Worm (Caenorhabditis elegans) whole organism, late embryonic: ENCODE measurements around the gene C01F1.6.

Source experiments
- C08G9.2 ChIP-seq: sonication (generic microtip); optimal IDR thresholded peaks from 2 replicates; lab custom pipeline; 2016; ENCODE audit warnings: mild to moderate bottlenecking, missing genetic modification characterization, moderate library complexity, missing compliant biosample characterization
- C38D4.7 ChIP-seq: fragments of 200-800 bp; sonication (Bioruptor generic); optimal IDR thresholded peaks from 2 replicates; lab custom pipeline; 2018; ENCODE audit warnings: mild to moderate bottlenecking, missing genetic modification characterization, moderate library complexity, missing compliant biosample characterization
- F13H6.1 ChIP-seq: sonication (generic microtip); optimal IDR thresholded peaks from 2 replicates; lab custom pipeline; 2016; ENCODE audit warnings: missing genetic modification characterization, missing compliant biosample characterization
- Y22D7AL.16 ChIP-seq: sonication (generic microtip); optimal IDR thresholded peaks from 2 replicates; lab custom pipeline; 2016; ENCODE audit warnings: missing genetic modification characterization, missing compliant biosample characterization
- ama-1 ChIP-seq: fragments of 150-350 bp; optimal IDR thresholded peaks from 2 replicates; lab custom pipeline; 2014
- ceh-14 ChIP-seq: sonication (generic microtip); optimal IDR thresholded peaks from 2 replicates; lab custom pipeline; 2016; ENCODE audit warnings: missing genotype, missing genetic modification characterization, missing compliant biosample characterization
- ceh-18 ChIP-seq: sonication (generic microtip); optimal IDR thresholded peaks from 2 replicates; lab custom pipeline; 2016; ENCODE audit warnings: missing genetic modification characterization, missing compliant biosample characterization
- ceh-19 ChIP-seq: fragments of 200-800 bp; sonication (Bioruptor generic); optimal IDR thresholded peaks from 2 replicates; lab custom pipeline; 2018; ENCODE audit warnings: mild to moderate bottlenecking, missing genetic modification characterization, missing compliant biosample characterization
- ceh-2 ChIP-seq: sonication (generic microtip); optimal IDR thresholded peaks from 2 replicates; lab custom pipeline; 2016; ENCODE audit warnings: missing genotype, missing genetic modification characterization, missing compliant biosample characterization
- ceh-22 ChIP-seq: sonication (generic microtip); optimal IDR thresholded peaks from 2 replicates; lab custom pipeline; 2017; ENCODE audit warnings: missing biosample characterization, missing genetic modification characterization
- ceh-31 ChIP-seq: sonication (generic microtip); optimal IDR thresholded peaks from 2 replicates; lab custom pipeline; 2016; ENCODE audit warnings: missing genetic modification characterization, missing compliant biosample characterization
- ceh-34 ChIP-seq: sonication (generic microtip); optimal IDR thresholded peaks from 2 replicates; lab custom pipeline; 2016; ENCODE audit warnings: mild to moderate bottlenecking, missing genetic modification characterization, missing compliant biosample characterization
- ceh-45 ChIP-seq: fragments of 200-800 bp; sonication (Bioruptor generic); IDR thresholded peaks from 2 replicates; pipeline ENCODE4 v1.3.6; 2022; ENCODE audit warnings: missing genetic modification reagents, missing genetic modification characterization, missing compliant biosample characterization
- ceh-48 ChIP-seq: sonication (generic microtip); optimal IDR thresholded peaks from 2 replicates; lab custom pipeline; 2016; ENCODE audit warnings: missing genetic modification characterization, inconsistent platforms, missing compliant biosample characterization
- ceh-9 ChIP-seq: sonication (generic microtip); optimal IDR thresholded peaks from 2 replicates; lab custom pipeline; 2016; ENCODE audit warnings: mild to moderate bottlenecking, missing genetic modification characterization, inconsistent platforms, missing compliant biosample characterization
- dve-1 ChIP-seq: sonication (generic microtip); optimal IDR thresholded peaks from 2 replicates; lab custom pipeline; 2017; ENCODE audit warnings: antibody characterized with exemption, mild to moderate bottlenecking, missing genetic modification characterization, missing compliant biosample characterization
- elt-2 ChIP-seq: sonication (generic microtip); optimal IDR thresholded peaks from 2 replicates; lab custom pipeline; 2016; ENCODE audit warnings: missing genetic modification reagents, missing genetic modification characterization, missing compliant biosample characterization
- fkh-10 ChIP-seq: fragments of 150-350 bp; optimal IDR thresholded peaks from 2 replicates; lab custom pipeline; 2014; ENCODE audit warnings: missing biosample characterization, missing genetic modification reagents, missing genetic modification characterization
- hlh-13 ChIP-seq: fragments of 200-800 bp; sonication (Bioruptor generic); optimal IDR thresholded peaks from 2 replicates; lab custom pipeline; 2018; ENCODE audit warnings: mild to moderate bottlenecking, missing genetic modification characterization, missing compliant biosample characterization
- hlh-30 ChIP-seq: sonication (generic microtip); optimal IDR thresholded peaks from 2 replicates; lab custom pipeline; 2017; ENCODE audit warnings: antibody characterized with exemption, missing genetic modification characterization, missing compliant biosample characterization; ENCODE audit not compliant: insufficient read depth
- hlh-8 ChIP-seq: sonication (generic microtip); optimal IDR thresholded peaks from 2 replicates; lab custom pipeline; 2016; ENCODE audit warnings: missing genotype, missing genetic modification characterization, missing compliant biosample characterization
- mec-3 ChIP-seq: sonication (generic microtip); optimal IDR thresholded peaks from 2 replicates; lab custom pipeline; 2016; ENCODE audit warnings: borderline replicate concordance, missing genetic modification characterization, missing compliant biosample characterization
- nfya-1 ChIP-seq: sonication (generic microtip); optimal IDR thresholded peaks from 2 replicates; lab custom pipeline; 2017; ENCODE audit warnings: missing genetic modification characterization, mild to moderate bottlenecking, missing compliant biosample characterization, antibody characterized with exemption, moderate library complexity
- odd-2 ChIP-seq: sonication (generic microtip); optimal IDR thresholded peaks from 2 replicates; lab custom pipeline; 2017; ENCODE audit warnings: antibody characterized with exemption, mild to moderate bottlenecking, missing genetic modification characterization, missing compliant biosample characterization
- pag-3 ChIP-seq: sonication (generic microtip); optimal IDR thresholded peaks from 2 replicates; lab custom pipeline; 2016; ENCODE audit warnings: missing compliant biosample characterization, missing genetic modification characterization, borderline replicate concordance
- pha-4 ChIP-seq: fragments of 150-350 bp; optimal IDR thresholded peaks from 2 replicates; lab custom pipeline; 2018; ENCODE audit warnings: missing biosample characterization, missing genetic modification reagents, missing genetic modification characterization
- pqm-1 ChIP-seq: sonication (generic microtip); optimal IDR thresholded peaks from 2 replicates; lab custom pipeline; 2016; ENCODE audit warnings: missing genetic modification characterization, missing compliant biosample characterization
- pros-1 ChIP-seq: fragments of 150-350 bp; optimal IDR thresholded peaks from 2 replicates; lab custom pipeline; 2014; ENCODE audit warnings: missing biosample characterization, missing genetic modification reagents, missing genetic modification characterization
- sdc-2 ChIP-seq: sonication (generic microtip); optimal IDR thresholded peaks from 2 replicates; lab custom pipeline; 2016; ENCODE audit warnings: missing genotype, missing genetic modification characterization, missing compliant biosample characterization
- sox-2 ChIP-seq: fragments of 200-800 bp; sonication (Bioruptor generic); IDR thresholded peaks from 2 replicates; pipeline ENCODE4 v1.3.6; 2022; ENCODE audit warnings: missing genetic modification reagents, missing genetic modification characterization, missing compliant biosample characterization
- syd-9 ChIP-seq: sonication (generic microtip); optimal IDR thresholded peaks from 2 replicates; lab custom pipeline; 2016; ENCODE audit warnings: mild to moderate bottlenecking, missing genetic modification characterization, moderate library complexity, missing compliant biosample characterization
- tbx-2 ChIP-seq: sonication (generic microtip); optimal IDR thresholded peaks from 2 replicates; lab custom pipeline; 2016; ENCODE audit warnings: missing genetic modification characterization, missing compliant biosample characterization
- tbx-7 ChIP-seq: sonication (generic microtip); optimal IDR thresholded peaks from 2 replicates; lab custom pipeline; 2016; ENCODE audit warnings: missing genotype, missing genetic modification characterization, missing compliant biosample characterization
- ttx-3 ChIP-seq: sonication (generic microtip); optimal IDR thresholded peaks from 2 replicates; lab custom pipeline; 2016; ENCODE audit warnings: missing genetic modification reagents, missing genetic modification characterization, missing compliant biosample characterization
- unc-3 ChIP-seq, 2 experiments: fragments of 200-800 bp in 1 of 2; sonication (Bioruptor generic) in 1 of 2; sonication (generic microtip) in 1 of 2; conservative IDR thresholded peaks in 1 of 2; optimal IDR thresholded peaks in 1 of 2; 2 replicates each; pipeline versions ENCODE4 v1.3.6 to Lab custom; 2016 to 2022; ENCODE audit warnings: missing compliant biosample characterization in 2 of 2, missing genetic modification characterization in 2 of 2, missing genetic modification reagents in 1 of 2
- unc-42 ChIP-seq: sonication (generic microtip); optimal IDR thresholded peaks from 2 replicates; lab custom pipeline; 2016; ENCODE audit warnings: missing genotype, missing genetic modification characterization, missing compliant biosample characterization
- unc-55 ChIP-seq: sonication (generic microtip); optimal IDR thresholded peaks from 2 replicates; lab custom pipeline; 2017; ENCODE audit warnings: missing biosample characterization, missing genetic modification reagents, missing genetic modification characterization
- unc-86 ChIP-seq: sonication (generic microtip); optimal IDR thresholded peaks from 2 replicates; lab custom pipeline; 2016; ENCODE audit warnings: missing genetic modification characterization, missing compliant biosample characterization
- zip-5 ChIP-seq: sonication (generic microtip); optimal IDR thresholded peaks from 2 replicates; lab custom pipeline; 2016; ENCODE audit warnings: missing genetic modification characterization, missing compliant biosample characterization
- ztf-16 ChIP-seq: sonication (generic microtip); optimal IDR thresholded peaks from 2 replicates; lab custom pipeline; 2017; ENCODE audit warnings: missing genetic modification characterization, missing compliant biosample characterization

C01F1.6 gene

DNA sequence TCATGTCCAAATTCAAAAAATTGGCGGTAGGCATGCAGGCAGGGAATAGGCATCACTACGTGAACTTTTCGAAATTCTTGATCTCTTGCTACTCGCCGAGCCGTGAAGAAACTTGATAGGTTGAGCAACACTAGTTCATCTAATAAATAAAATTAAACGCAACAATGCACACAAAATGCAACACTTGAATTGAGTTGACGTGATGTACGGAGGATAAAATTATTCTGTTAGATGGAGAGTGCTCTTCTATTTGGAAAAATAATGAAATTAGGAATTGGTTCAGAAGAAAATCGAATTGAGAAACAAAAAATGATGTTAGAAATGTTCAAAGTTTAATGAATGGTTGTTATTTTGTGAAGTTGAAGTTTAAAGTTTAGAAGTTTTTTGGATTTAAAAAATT, 11.1 kb downstream of the C01F1.6 start:
- peak; percentile 41 for TF ChIP-seq unc-42 (tag; lab: Kevin White, UChicago)
- TF ChIP-seq ceh-34 = no peak
- TF ChIP-seq ceh-9 (tag; lab: Kevin White, UChicago) = no peak
- TF ChIP-seq, all 69 proteins: peak for 1

DNA sequence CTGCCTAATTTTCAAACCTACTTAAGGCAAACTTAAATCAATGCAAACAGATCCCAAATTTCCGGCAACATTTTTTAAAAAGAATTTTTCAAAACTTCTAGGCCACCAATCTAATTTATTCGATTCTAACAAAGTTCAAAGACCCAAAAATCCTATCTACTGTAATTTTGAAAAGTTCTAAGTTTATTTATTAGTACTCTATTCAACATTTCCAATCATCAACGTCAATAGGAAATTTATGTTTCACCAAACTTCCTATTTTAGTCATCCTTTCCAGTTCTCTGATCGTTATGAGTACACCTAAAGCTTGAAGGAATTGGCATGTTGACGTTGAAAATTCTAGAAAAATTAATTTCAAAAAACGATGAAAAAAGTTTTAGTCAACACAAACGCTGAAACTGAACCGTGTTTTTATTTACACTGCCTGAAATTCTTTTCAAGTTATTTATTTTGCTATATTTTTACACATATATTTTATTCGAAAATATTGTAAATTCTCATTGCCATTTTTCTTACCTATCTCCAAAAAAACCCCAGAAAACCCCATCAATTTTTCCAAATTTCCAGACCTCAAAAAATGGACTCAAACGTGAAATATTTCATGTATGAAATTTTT, 12.3 kb downstream of the C01F1.6 start, which contains the start of gene npr-42:
TSS of gene npr-42 (plus strand) at position 566 of the 616 bp plus-strand sequence.
- TF ChIP-seq tbx-2 (no peak), F13H6.1 (tag; lab: Kevin White, UChicago) (no peak), elt-2 (tag; lab: Kevin White, UChicago) (no peak), syd-9 (tag; lab: Kevin White, UChicago) (no peak), tbx-7 (no peak), fkh-10 (GFP tag; lab: Kevin White, UChicago) (no peak), ttx-3 (tag; lab: Kevin White, UChicago) (no peak), zip-5 (tag; lab: Kevin White, UChicago) (no peak), ceh-18 (tag; lab: Kevin White, UChicago) (no peak), unc-3 (GFP tag; conservative IDR thresholded peaks at IDR 0.05; lab: Robert Waterston, UW) (no peak), unc-3 (tag; optimal IDR thresholded peaks at IDR 0.05; lab: Kevin White, UChicago) (no peak), hlh-8 (tag; lab: Kevin White, UChicago) (no peak), unc-55 (GFP tag; lab: Kevin White, UChicago) (no peak), dve-1 (no peak), ceh-45 (GFP tag; lab: Robert Waterston, UW) (no peak)

DNA sequence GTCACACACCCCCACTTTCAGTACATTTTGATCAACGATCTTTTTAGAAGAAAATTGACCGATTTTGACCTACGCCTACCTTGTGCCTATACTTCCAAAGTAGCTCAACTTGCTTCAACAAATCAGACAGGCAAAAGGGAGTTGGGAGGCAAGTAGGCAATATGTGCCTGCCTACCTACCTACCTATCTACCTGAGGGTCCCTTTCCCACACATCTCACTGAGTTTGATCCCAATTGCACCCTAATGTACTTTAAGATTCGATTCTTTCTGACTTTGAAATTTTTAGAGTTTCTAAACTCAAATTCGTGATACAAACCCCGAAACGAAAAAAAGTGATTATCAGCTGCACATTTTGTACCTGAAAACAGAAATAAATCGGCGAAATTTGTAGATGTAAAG, 20.3 kb downstream of the C01F1.6 start:
- TF ChIP-seq ttx-3 (tag; lab: Kevin White, UChicago) (no peak), ceh-18 (tag; lab: Kevin White, UChicago) (no peak), ceh-48 (no peak), ceh-45 (GFP tag; lab: Robert Waterston, UW) (no peak), dve-1 (no peak), ama-1 (no peak), fkh-10 (GFP tag; lab: Kevin White, UChicago) (no peak), hlh-13 (GFP tag; lab: Kevin White, UChicago) (no peak), ceh-19 (GFP tag; lab: Kevin White, UChicago) (no peak), C38D4.7 (GFP tag; lab: Kevin White, UChicago) (no peak), C08G9.2 (tag; lab: Kevin White, UChicago) (no peak), pqm-1 (tag; lab: Kevin White, UChicago) (no peak), mec-3 (tag; lab: Kevin White, UChicago) (no peak), pag-3 (tag; lab: Kevin White, UChicago) (no peak), sdc-2 (tag; lab: Kevin White, UChicago) (no peak), ceh-14 (tag; lab: Kevin White, UChicago) (no peak), nfya-1 (tag; lab: Kevin White, UChicago) (no peak)

DNA sequence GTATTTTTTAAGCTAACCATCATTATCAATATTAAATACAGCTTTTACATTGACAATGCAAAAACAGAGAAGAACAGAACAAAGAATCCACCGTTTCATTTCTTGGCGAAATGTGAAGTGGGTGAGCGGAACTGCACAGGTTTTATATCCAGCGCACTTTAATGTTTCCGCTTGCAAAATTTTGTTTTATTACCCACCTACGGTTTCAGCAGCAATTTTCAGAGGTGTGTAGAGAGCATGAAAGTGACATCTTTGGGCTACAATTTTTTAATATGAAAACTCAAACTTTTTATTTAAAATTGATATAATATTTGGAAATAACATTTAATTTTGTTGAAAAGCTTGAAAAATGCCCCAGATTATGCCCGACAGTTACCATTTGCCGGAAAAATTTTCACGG, 29.3 kb downstream of the C01F1.6 start, which contains the start of gene clec-135:
TSS of gene clec-135 (minus strand) at position 101 of the 400 bp plus-strand sequence.
- TF ChIP-seq ceh-22 (tag; lab: Kevin White, UChicago) = no peak
- no peak for TF ChIP-seq pag-3 (tag; lab: Kevin White, UChicago)
- TF ChIP-seq unc-86 (tag; lab: Kevin White, UChicago) = no peak
- TF ChIP-seq odd-2 (tag; lab: Kevin White, UChicago) = no peak
- no peak for TF ChIP-seq ceh-2 (tag; lab: Kevin White, UChicago)
- no peak for TF ChIP-seq ztf-16 (tag; lab: Kevin White, UChicago)
- no peak for TF ChIP-seq Y22D7AL.16 (tag; lab: Kevin White, UChicago)
- TF ChIP-seq pros-1 = no peak
- TF ChIP-seq pqm-1 (tag; lab: Kevin White, UChicago) = no peak
- no peak for TF ChIP-seq dve-1
- TF ChIP-seq pha-4 = no peak
- no peak for TF ChIP-seq sox-2 (GFP tag; lab: Robert Waterston, UW)
- no peak for TF ChIP-seq fkh-10 (GFP tag; lab: Kevin White, UChicago)
- TF ChIP-seq ceh-31 (tag; lab: Kevin White, UChicago) = no peak
- no peak for TF ChIP-seq hlh-30
